Fruit fly (Drosophila melanogaster): ENCODE data around the gene Naglu.

DNA sequence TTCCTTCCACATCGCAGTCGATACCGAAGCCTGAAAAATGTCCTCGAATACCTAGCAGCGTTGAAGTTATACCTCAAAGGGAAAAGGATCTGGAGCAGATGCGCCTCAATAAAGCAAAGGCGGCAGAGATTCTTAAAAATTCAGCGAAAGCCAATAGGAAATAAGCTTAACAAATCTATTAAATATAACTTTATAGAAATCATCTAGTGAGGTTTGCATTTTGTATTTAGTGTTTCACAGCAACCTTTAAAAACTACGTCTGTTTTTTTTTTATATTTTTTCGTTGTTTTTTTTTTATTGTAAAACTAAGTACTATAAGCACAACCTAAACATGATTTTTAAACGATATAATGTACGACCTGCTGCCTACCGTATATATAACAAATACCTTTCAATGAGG lies 30.5 kb upstream of the Naglu start, which contains the start of gene CG31897:
- no peak for TF ChIP-seq Crg-1 (GFP tag; optimal IDR thresholded peaks at IDR 0.05)
- TF ChIP-seq Clk (GFP tag; optimal IDR thresholded peaks at IDR 0.05): no peak
- TF ChIP-seq bab1 (GFP tag; optimal IDR thresholded peaks at IDR 0.05): no peak
- no peak for TF ChIP-seq ovo (GFP tag; optimal IDR thresholded peaks at IDR 0.05)
- TF ChIP-seq kay (GFP tag; ENCODE audit: borderline replicate concordance): no peak
- no peak for TF ChIP-seq cnc (optimal IDR thresholded peaks at IDR 0.05)
- TF ChIP-seq CG11617 (GFP tag; optimal IDR thresholded peaks at IDR 0.05): no peak
- no peak for TF ChIP-seq CG1620 (GFP tag; optimal IDR thresholded peaks at IDR 0.05)
- TF ChIP-seq CG5204 (GFP tag; optimal IDR thresholded peaks at IDR 0.05): no peak
- no peak for TF ChIP-seq CG7101 (tag; optimal IDR thresholded peaks at IDR 0.05)
- no peak for TF ChIP-seq CG12768 (GFP tag; optimal IDR thresholded peaks at IDR 0.05)
- TF ChIP-seq Hr96 (GFP tag; optimal IDR thresholded peaks at IDR 0.05): no peak

Data from whole organism, adult.